Worm (Caenorhabditis elegans) whole organism, L4 larva: ENCODE data around the gene C25E10.13.
A peak's percentile ranks its signal among the peaks of the same experiment; 100 is the strongest.

Source experiments
- D1046.2 ChIP-seq: fragments of 200-800 bp; sonication (Bioruptor generic); IDR thresholded peaks from 2 replicates; pipeline ENCODE4 v1.3.6; 2022; ENCODE audit warnings: missing genetic modification characterization, missing compliant biosample characterization
- F37D6.2 ChIP-seq: sonication (generic microtip); optimal IDR thresholded peaks from 2 replicates; lab custom pipeline; 2016; ENCODE audit warnings: mild to moderate bottlenecking, missing genetic modification characterization, missing compliant biosample characterization
- F44E2.7 ChIP-seq: fragments of 200-800 bp; sonication (Bioruptor generic); IDR thresholded peaks from 2 replicates; pipeline ENCODE4 v2.1.2; 2022; ENCODE audit warnings: missing genetic modification characterization, missing compliant biosample characterization
- T26A8.4 ChIP-seq: fragments of 200-800 bp; sonication (Bioruptor generic); IDR thresholded peaks from 2 replicates; pipeline ENCODE4 v1.3.6; 2022; ENCODE audit warnings: missing genetic modification characterization, missing compliant biosample characterization
- Y48G9A.11 ChIP-seq: fragments of 200-800 bp; sonication (Bioruptor generic); IDR thresholded peaks from 2 replicates; pipeline ENCODE4 v1.3.6; 2022; ENCODE audit warnings: missing genetic modification reagents, missing genetic modification characterization, missing compliant biosample characterization
- Y75B8A.6 ChIP-seq: fragments of 200-800 bp; sonication (Bioruptor generic); IDR thresholded peaks from 2 replicates; pipeline ENCODE4 v1.3.6; 2022; ENCODE audit warnings: missing genetic modification reagents, missing genetic modification characterization, missing compliant biosample characterization
- ZK546.5 ChIP-seq, 2 experiments: sonication (generic microtip); optimal IDR thresholded peaks; 2 replicates each; lab custom pipeline; 2017; ENCODE audit warnings: missing biosample characterization in 2 of 2, missing genetic modification characterization in 2 of 2
- aha-1 ChIP-seq: fragments of 150-350 bp; peaks from one replicate; lab custom pipeline; 2014; ENCODE audit warnings: missing biosample characterization, missing genetic modification characterization
- aly-2 ChIP-seq: sonication (generic microtip); optimal IDR thresholded peaks from 2 replicates; lab custom pipeline; 2018; ENCODE audit warnings: missing biosample characterization, missing genetic modification characterization
- ama-1 ChIP-seq: fragments of 150-350 bp; optimal IDR thresholded peaks from 2 replicates; lab custom pipeline; 2014; ENCODE audit warnings: inconsistent platforms, mixed read lengths
- ceh-20 ChIP-seq: fragments of 200-800 bp; sonication (Bioruptor generic); IDR thresholded peaks from 2 replicates; pipeline ENCODE4 v1.3.6; 2022; ENCODE audit warnings: missing genetic modification reagents, missing genetic modification characterization, missing compliant biosample characterization
- ceh-28 ChIP-seq: fragments of 150-350 bp; optimal IDR thresholded peaks from 2 replicates; lab custom pipeline; 2014; ENCODE audit warnings: missing biosample characterization, missing genetic modification reagents, missing genetic modification characterization
- ceh-44 ChIP-seq: fragments of 200-800 bp; sonication (Bioruptor generic); IDR thresholded peaks from 2 replicates; pipeline ENCODE4 v1.3.6; 2022; ENCODE audit warnings: missing genetic modification reagents, missing genetic modification characterization, missing compliant biosample characterization
- ceh-62 ChIP-seq: sonication (generic microtip); optimal IDR thresholded peaks from 2 replicates; lab custom pipeline; 2017; ENCODE audit warnings: missing biosample characterization, missing genetic modification characterization
- ceh-82 ChIP-seq: sonication (generic microtip); optimal IDR thresholded peaks from 2 replicates; lab custom pipeline; 2017; ENCODE audit warnings: missing biosample characterization, missing genetic modification characterization
- ces-1 ChIP-seq: fragments of 150-350 bp; sonication (generic microtip); optimal IDR thresholded peaks from 4 replicates; lab custom pipeline; 2014; ENCODE audit warnings: missing biosample characterization, missing genetic modification reagents, missing genetic modification characterization
- daf-19 ChIP-seq: fragments of 200-800 bp; sonication (Bioruptor generic); conservative IDR thresholded peaks from 2 replicates; pipeline ENCODE4 v1.3.6; 2022; ENCODE audit warnings: missing genetic modification characterization, missing compliant biosample characterization
- daf-8 ChIP-seq: fragments of 200-800 bp; sonication (Bioruptor generic); IDR thresholded peaks from 2 replicates; pipeline ENCODE4 v1.3.6; 2022; ENCODE audit warnings: missing genetic modification characterization, missing compliant biosample characterization
- dmd-6 ChIP-seq: fragments of 200-800 bp; sonication (Bioruptor generic); IDR thresholded peaks from 2 replicates; pipeline ENCODE4 v1.3.6; 2022; ENCODE audit warnings: missing genetic modification reagents, missing genetic modification characterization, missing compliant biosample characterization
- dmd-9 ChIP-seq: fragments of 200-800 bp; sonication (Bioruptor generic); IDR thresholded peaks from 2 replicates; pipeline ENCODE4 v1.3.6; 2022; ENCODE audit warnings: missing genetic modification reagents, missing genetic modification characterization, missing compliant biosample characterization
- duxl-1 ChIP-seq: sonication (generic microtip); optimal IDR thresholded peaks from 2 replicates; lab custom pipeline; 2016; ENCODE audit warnings: mild to moderate bottlenecking, missing genetic modification characterization, moderate library complexity, missing compliant biosample characterization; ENCODE audit not compliant: poor library complexity
- dve-1 ChIP-seq: sonication (generic microtip); optimal IDR thresholded peaks from 2 replicates; lab custom pipeline; 2017; ENCODE audit warnings: antibody characterized with exemption, mild to moderate bottlenecking, missing genetic modification characterization, missing compliant biosample characterization; ENCODE audit not compliant: insufficient read depth
- egl-43 ChIP-seq: fragments of 200-800 bp; sonication (Bioruptor generic); IDR thresholded peaks from 2 replicates; pipeline ENCODE4 v1.3.6; 2022; ENCODE audit warnings: missing genetic modification reagents, missing genetic modification characterization, missing compliant biosample characterization
- lin-1 ChIP-seq: fragments of 200-800 bp; sonication (Bioruptor generic); IDR thresholded peaks from 2 replicates; pipeline ENCODE4 v1.3.6; 2022; ENCODE audit warnings: missing genetic modification reagents, missing genetic modification characterization, missing compliant biosample characterization
- lin-13 ChIP-seq: fragments of 150-350 bp; optimal IDR thresholded peaks from 2 replicates; lab custom pipeline; 2014; ENCODE audit warnings: missing biosample characterization, missing genetic modification reagents, missing genetic modification characterization
- lin-15B ChIP-seq: fragments of 150-350 bp; sonication (generic microtip); optimal IDR thresholded peaks from 3 replicates; lab custom pipeline; 2014; ENCODE audit warnings: missing biosample characterization, missing genetic modification characterization
- lin-38 ChIP-seq: fragments of 200-800 bp; sonication (Bioruptor generic); IDR thresholded peaks from 2 replicates; pipeline ENCODE4 v1.3.6; 2022; ENCODE audit warnings: missing genetic modification reagents, missing genetic modification characterization, missing compliant biosample characterization
- lsy-2 ChIP-seq, 2 experiments: fragments of 150-350 bp in 1 of 2; sonication (generic microtip) in 1 of 2; optimal IDR thresholded peaks; 2 replicates each; lab custom pipeline; 2014 to 2017; ENCODE audit warnings: missing biosample characterization in 2 of 2, missing genetic modification characterization in 2 of 2
- madf-5 ChIP-seq, 2 experiments: fragments of 200-800 bp; sonication (Bioruptor generic); IDR thresholded peaks; 2 replicates each; pipeline ENCODE4 v1.3.6; 2022; ENCODE audit warnings: missing compliant biosample characterization in 2 of 2, missing genetic modification characterization in 2 of 2
- madf-9 ChIP-seq: fragments of 200-800 bp; sonication (Bioruptor generic); conservative IDR thresholded peaks from 2 replicates; pipeline ENCODE4 v1.3.6; 2022; ENCODE audit warnings: missing genetic modification reagents, missing genetic modification characterization, missing compliant biosample characterization
- mep-1 ChIP-seq: fragments of 150-350 bp; sonication (generic microtip); optimal IDR thresholded peaks from 3 replicates; lab custom pipeline; 2014; ENCODE audit warnings: missing biosample characterization, missing genetic modification characterization
- mxl-2 ChIP-seq: fragments of 200-800 bp; sonication (Bioruptor generic); conservative IDR thresholded peaks from 2 replicates; pipeline ENCODE4 v1.3.6; 2022; ENCODE audit warnings: missing genetic modification reagents, missing genetic modification characterization, missing compliant biosample characterization
- nhr-111 ChIP-seq: fragments of 200-800 bp; sonication (Bioruptor generic); optimal IDR thresholded peaks from 2 replicates; lab custom pipeline; 2018; ENCODE audit warnings: mild to moderate bottlenecking, missing genetic modification characterization, missing compliant biosample characterization
- nhr-237 ChIP-seq: sonication (generic microtip); optimal IDR thresholded peaks from 2 replicates; lab custom pipeline; 2017; ENCODE audit warnings: missing biosample characterization, missing genetic modification characterization
- nhr-6 ChIP-seq: fragments of 150-350 bp; optimal IDR thresholded peaks from 2 replicates; lab custom pipeline; 2014; ENCODE audit warnings: missing biosample characterization, missing genetic modification characterization
- set-16 ChIP-seq: fragments of 200-800 bp; sonication (Bioruptor generic); IDR thresholded peaks from 2 replicates; pipeline ENCODE4 v1.3.6; 2022; ENCODE audit warnings: missing genetic modification reagents, missing genetic modification characterization, missing compliant biosample characterization
- spr-1 ChIP-seq: sonication (generic microtip); optimal IDR thresholded peaks from 2 replicates; lab custom pipeline; 2016; ENCODE audit warnings: mild to moderate bottlenecking, missing genetic modification characterization, missing compliant biosample characterization
- tag-97 ChIP-seq: fragments of 200-800 bp; sonication (Bioruptor generic); IDR thresholded peaks from 2 replicates; pipeline ENCODE4 v1.3.6; 2022; ENCODE audit warnings: missing genetic modification characterization, missing compliant biosample characterization
- unc-130 ChIP-seq: sonication (generic microtip); optimal IDR thresholded peaks from 2 replicates; lab custom pipeline; 2016; ENCODE audit warnings: missing genetic modification reagents, missing genetic modification characterization, missing compliant biosample characterization
- unc-62 ChIP-seq, 3 experiments: fragments of 150-350 bp in 1 of 3; sonication (generic microtip); optimal IDR thresholded peaks in 2 of 3; peaks in 1 of 3; 1 replicate in 1 of 3; 2 replicates in 2 of 3; lab custom pipeline; 2014 to 2017; ENCODE audit warnings: missing biosample characterization in 3 of 3, missing genetic modification characterization in 3 of 3, missing genetic modification reagents in 3 of 3, missing genotype in 1 of 3
- zag-1 ChIP-seq: fragments of 150-350 bp; optimal IDR thresholded peaks from 2 replicates; lab custom pipeline; 2014; ENCODE audit warnings: missing biosample characterization, missing genetic modification characterization
- zfp-2 ChIP-seq: sonication (generic microtip); optimal IDR thresholded peaks from 2 replicates; lab custom pipeline; 2016; ENCODE audit warnings: mild to moderate bottlenecking, missing genetic modification characterization, missing compliant biosample characterization
- zip-11 ChIP-seq: fragments of 200-800 bp; sonication (Bioruptor generic); IDR thresholded peaks from 2 replicates; pipeline ENCODE4 v1.3.6; 2022; ENCODE audit warnings: missing genetic modification characterization, missing compliant biosample characterization
- ztf-11 ChIP-seq: fragments of 150-350 bp; optimal IDR thresholded peaks from 2 replicates; lab custom pipeline; 2014; ENCODE audit warnings: missing biosample characterization, missing genetic modification characterization

The C25E10.13 gene

DNA sequence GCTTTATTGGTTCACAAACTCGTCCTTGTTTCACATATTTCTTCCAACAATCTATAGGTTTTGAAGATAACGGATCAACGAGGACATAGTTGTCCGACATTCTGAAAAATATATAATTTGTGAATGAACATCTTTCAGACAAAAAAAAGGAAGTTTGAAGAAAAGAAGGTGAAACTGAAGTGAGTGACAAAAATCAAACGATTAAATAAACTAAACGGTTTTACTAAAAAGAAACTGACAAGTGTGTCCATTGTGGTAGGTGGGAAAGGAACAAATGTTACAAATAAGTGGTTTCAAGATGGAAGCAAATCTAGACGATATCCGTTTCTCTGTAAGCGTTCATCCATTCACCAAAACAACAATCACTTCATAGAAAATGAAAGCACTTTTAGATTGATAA is 2.8 kb downstream of the C25E10.13 start, which contains the start of gene C25E10.12:
C25E10.12 (minus strand) TSS at position 101 of the 400 bp plus-strand sequence.
- TF ChIP-seq D1046.2 (GFP tag; lab: Robert Waterston, UW): no peak
- TF ChIP-seq ceh-20 (GFP tag; lab: Robert Waterston, UW): no peak
- no peak for TF ChIP-seq ztf-11 (tag; lab: Kevin White, UChicago)
- no peak for TF ChIP-seq dmd-9 (GFP tag; lab: Robert Waterston, UW)
- no peak for TF ChIP-seq ceh-82 (tag; lab: Kevin White, UChicago)
- TF ChIP-seq unc-130 (GFP tag; lab: Kevin White, UChicago): no peak
- TF ChIP-seq zfp-2 (tag; lab: Kevin White, UChicago): no peak
- TF ChIP-seq F37D6.2 (tag; lab: Kevin White, UChicago): no peak
- no peak for TF ChIP-seq lsy-2 (tag; optimal IDR thresholded peaks at IDR 0.05; lab: Kevin White, UChicago)
- no peak for TF ChIP-seq lin-38
- TF ChIP-seq aly-2: no peak
- no peak for TF ChIP-seq zip-11 (GFP tag; lab: Robert Waterston, UW)
- no peak for TF ChIP-seq dmd-6 (GFP tag; lab: Robert Waterston, UW)
- no peak for TF ChIP-seq mxl-2 (GFP tag; lab: Robert Waterston, UW)

DNA sequence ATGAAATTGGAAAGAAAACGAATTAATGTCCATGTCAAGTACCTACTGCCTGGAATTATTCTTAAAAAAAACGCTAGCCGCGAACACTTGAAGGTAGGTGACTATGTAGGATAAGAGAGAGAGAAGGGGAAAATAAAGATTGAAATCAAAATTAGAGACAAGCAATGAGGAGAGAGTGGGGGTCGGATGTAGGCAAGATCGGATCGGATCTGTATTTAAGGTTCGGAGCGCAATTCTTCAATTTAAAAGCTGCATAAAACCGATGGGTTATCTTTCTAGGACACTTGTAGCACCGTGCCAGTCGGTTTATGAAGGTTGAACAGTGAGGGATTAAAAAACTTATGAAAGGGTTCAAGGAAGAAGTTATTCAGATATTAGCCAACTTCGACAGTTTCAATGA is 3.6 kb downstream of the C25E10.13 start:
- TF ChIP-seq nhr-6 (tag; lab: Kevin White, UChicago): no peak
- no peak for TF ChIP-seq ces-1 (GFP tag; lab: Kevin White, UChicago)
- no peak for TF ChIP-seq lin-15B (tag; lab: Kevin White, UChicago)
- no peak for TF ChIP-seq mep-1 (tag; lab: Kevin White, UChicago)
- TF ChIP-seq T26A8.4: no peak
- no peak for TF ChIP-seq spr-1 (tag; lab: Kevin White, UChicago)
- TF ChIP-seq zag-1 (tag; lab: Kevin White, UChicago): no peak
- no peak for TF ChIP-seq unc-130 (GFP tag; lab: Kevin White, UChicago)
- TF ChIP-seq nhr-237 (tag; lab: Kevin White, UChicago): no peak
- no peak for TF ChIP-seq ama-1 (lab: Kevin White, UChicago)
- no peak for TF ChIP-seq ceh-44 (GFP tag; lab: Robert Waterston, UW)
- TF ChIP-seq dmd-9 (GFP tag; lab: Robert Waterston, UW): no peak
- TF ChIP-seq dve-1: no peak
- no peak for TF ChIP-seq F44E2.7
- TF ChIP-seq, all 104 proteins: peak for 0

DNA sequence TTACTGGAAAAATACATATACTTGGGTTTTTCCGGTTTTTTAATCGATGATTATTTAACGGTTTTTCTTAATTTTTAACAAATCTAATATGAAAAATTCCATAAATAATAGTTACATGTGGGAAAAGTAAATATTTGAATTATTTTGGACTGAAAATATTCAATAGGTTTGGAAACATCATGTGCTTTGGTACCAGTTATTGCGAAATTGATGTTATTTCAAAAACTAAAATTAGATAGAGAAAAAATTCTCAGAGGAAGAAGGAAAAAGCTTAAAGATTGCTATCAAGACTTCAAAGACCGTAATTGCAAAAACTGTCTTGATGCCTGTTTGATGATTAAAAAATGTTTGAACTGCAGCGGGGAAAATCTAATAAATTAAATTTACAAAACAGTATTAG is 5.5 kb downstream of the C25E10.13 start:
- peak in 1 of 2 experiments; percentile 70 for TF ChIP-seq unc-62 (GFP tag; optimal IDR thresholded peaks at IDR 0.05 in 1 of 2; lab: Kevin White, UChicago)
- no peak for TF ChIP-seq unc-62 (tag; optimal IDR thresholded peaks at IDR 0.05; lab: Kevin White, UChicago)
- no peak for TF ChIP-seq ztf-11 (tag; lab: Kevin White, UChicago)

- peak in 1 of 2 experiments; percentile 13 for TF ChIP-seq unc-62 (GFP tag; optimal IDR thresholded peaks at IDR 0.05 in 1 of 2; lab: Kevin White, UChicago)
- TF ChIP-seq unc-62 (tag; optimal IDR thresholded peaks at IDR 0.05; lab: Kevin White, UChicago): no peak
- TF ChIP-seq tag-97 (GFP tag; lab: Robert Waterston, UW): no peak
Observed at ce11 chrV:9065915-9066314, 6.4 kb downstream of the C25E10.13 start.

ce11 chrV:9067678-9068077 is 8.2 kb downstream of the C25E10.13 start, which contains the start of gene fip-2:
TSS of gene fip-2 (plus strand) at chrV:9067978.
- TF ChIP-seq aha-1 (tag; lab: Kevin White, UChicago) (no peak), daf-8 (GFP tag; lab: Robert Waterston, UW) (no peak), ceh-28 (tag; lab: Kevin White, UChicago) (no peak), dmd-9 (GFP tag; lab: Robert Waterston, UW) (no peak), Y48G9A.11 (GFP tag; lab: Robert Waterston, UW) (no peak), lin-13 (GFP tag; lab: Kevin White, UChicago) (no peak), lin-1 (GFP tag; lab: Robert Waterston, UW) (no peak), egl-43 (no peak), ZK546.5 (tag; optimal IDR thresholded peaks at IDR 0.05; lab: Kevin White, UChicago) (no peak), duxl-1 (tag; lab: Kevin White, UChicago) (no peak), madf-9 (no peak), madf-5 (GFP tag; IDR thresholded peaks at IDR 0.05; lab: Robert Waterston, UW) (no peak), lin-38 (no peak), ceh-62 (tag; lab: Kevin White, UChicago) (no peak), daf-19 (GFP tag; lab: Robert Waterston, UW) (no peak), nhr-111 (GFP tag; lab: Kevin White, UChicago) (no peak), Y75B8A.6 (no peak), set-16 (GFP tag; lab: Robert Waterston, UW) (no peak), mep-1 (tag; lab: Kevin White, UChicago) (no peak)
